Worm (Caenorhabditis elegans) whole organism, mixed stage, embryonic: Measurements from ENCODE around the gene R09E10.5.
"Not testable (repeated sequence)": the region's sequence is repeated elsewhere in the genome, so short reads cannot be mapped to it uniquely, and the experiment has no call there.

Experiments
- nhr-12 ChIP-seq: fragments of 150-350 bp; optimal IDR thresholded peaks from 2 replicates; lab custom pipeline; 2014; ENCODE audit warnings: missing biosample characterization, missing genetic modification characterization
- nhr-28 ChIP-seq: fragments of 150-350 bp; optimal IDR thresholded peaks from 2 replicates; lab custom pipeline; 2014; ENCODE audit warnings: missing biosample characterization, missing genetic modification characterization
- nhr-76 ChIP-seq: sonication (generic microtip); optimal IDR thresholded peaks from 2 replicates; lab custom pipeline; 2017; ENCODE audit warnings: missing biosample characterization, missing genetic modification characterization
- pha-4 ChIP-seq: fragments of 150-350 bp; optimal IDR thresholded peaks from 2 replicates; lab custom pipeline; 2018; ENCODE audit warnings: missing biosample characterization, missing genetic modification reagents, missing genetic modification characterization
- unc-62 ChIP-seq: fragments of 150-350 bp; optimal IDR thresholded peaks from 2 replicates; lab custom pipeline; 2014; ENCODE audit warnings: missing biosample characterization, missing genetic modification reagents, missing genetic modification characterization

DNA sequence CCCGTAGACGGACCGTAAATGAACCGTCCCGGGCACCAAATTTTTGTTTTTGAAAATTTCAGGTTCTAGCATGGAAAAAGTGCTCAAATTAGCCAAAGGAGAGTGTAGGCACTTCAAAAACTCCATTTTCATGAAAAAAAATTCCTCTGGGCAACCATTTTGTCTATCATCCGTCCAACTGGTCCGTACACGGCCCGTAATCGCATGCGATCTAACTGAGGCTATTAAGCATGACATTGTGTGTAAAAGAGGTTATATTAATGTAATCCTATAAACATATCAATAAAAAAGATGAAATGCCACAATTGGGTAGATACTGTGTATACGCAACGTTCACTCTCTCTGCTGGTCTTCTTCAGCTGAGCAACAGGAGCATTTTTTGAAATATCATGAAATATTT is 20.5 kb upstream of the R09E10.5 start, which contains the start of gene R09E10.1:
- TF ChIP-seq nhr-12 (tag; lab: Kevin White, UChicago); unc-62 (GFP tag; lab: Kevin White, UChicago); nhr-76 (tag; lab: Kevin White, UChicago); nhr-28 (tag; lab: Kevin White, UChicago); pha-4 (tag; lab: Kevin White, UChicago): not testable (repeated sequence)
